Worm (Caenorhabditis elegans): ENCODE data around the gene F28C1.3.

F28C1.3 gene

DNA sequence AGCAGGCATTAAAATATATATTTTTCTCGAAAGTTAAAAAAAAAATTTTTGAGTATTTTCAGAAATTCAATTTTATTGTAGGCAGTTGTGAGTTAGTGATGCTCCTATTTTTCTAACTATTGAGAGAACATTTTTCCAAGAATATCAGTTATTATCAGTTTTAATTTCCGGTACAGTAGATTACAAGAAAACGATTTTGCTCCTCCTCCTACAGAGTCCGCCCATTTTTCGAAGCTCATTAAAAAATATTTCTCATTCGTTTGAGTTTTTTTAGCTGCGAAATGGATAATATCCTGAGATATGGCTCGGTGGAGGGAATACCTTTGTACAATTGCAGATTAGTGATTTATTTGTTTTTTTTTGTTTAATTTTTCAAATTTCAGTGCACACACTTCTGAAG is 16.1 kb downstream of the F28C1.3 start, which contains the start of gene srt-39:
Gene srt-39, plus strand, starts transcription at position 301 of the 400 bp plus-strand sequence.
- no peak for TF ChIP-seq D2030.7 (GFP tag; IDR thresholded peaks at IDR 0.05)
- TF ChIP-seq cebp-1 (GFP tag; IDR thresholded peaks at IDR 0.05) = no peak
- TF ChIP-seq cebp-1 (tag; optimal IDR thresholded peaks at IDR 0.05) = peak; percentile 6

DNA sequence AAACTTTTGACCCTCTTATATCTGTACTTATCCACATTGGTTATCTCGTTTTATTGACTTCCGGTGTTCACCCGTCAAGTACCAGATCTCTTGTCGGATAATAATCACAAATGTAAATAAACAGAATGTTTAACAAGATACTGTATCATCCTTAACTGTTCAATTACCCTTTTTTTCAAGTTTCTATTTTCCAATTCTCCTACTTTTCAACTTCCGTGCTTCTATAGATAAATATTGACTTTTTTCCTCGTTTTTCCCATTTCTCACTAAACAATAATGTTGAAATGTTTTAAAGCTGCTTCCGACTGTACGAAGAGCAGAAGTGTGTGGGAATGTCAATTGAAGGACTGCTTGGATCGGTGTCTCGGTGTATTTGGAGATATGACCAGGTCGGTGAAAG is 18.5 kb downstream of the F28C1.3 start, which contains the start of gene inx-11:
Gene inx-11, plus strand, starts transcription at position 301 of the 400 bp plus-strand sequence.
- no peak for TF ChIP-seq C06A6.2 (GFP tag; conservative IDR thresholded peaks at IDR 0.05)
- TF ChIP-seq F10E7.11 (tag; optimal IDR thresholded peaks at IDR 0.05) = no peak
- TF ChIP-seq sea-2 (GFP tag; IDR thresholded peaks at IDR 0.05) = no peak
- TF ChIP-seq rcor-1 (GFP tag; IDR thresholded peaks at IDR 0.05) = no peak
- TF ChIP-seq cebp-1 (GFP tag; IDR thresholded peaks at IDR 0.05) = no peak
- no peak for TF ChIP-seq cebp-1 (tag; optimal IDR thresholded peaks at IDR 0.05)
- TF ChIP-seq lsy-27 (tag; optimal IDR thresholded peaks at IDR 0.05; ENCODE audit: borderline replicate concordance, insufficient read depth) = no peak
- TF ChIP-seq ceh-40 (GFP tag; IDR thresholded peaks at IDR 0.05) = no peak
- TF ChIP-seq sdz-38 (tag; optimal IDR thresholded peaks at IDR 0.05) = no peak
- TF ChIP-seq somi-1 (GFP tag; optimal IDR thresholded peaks at IDR 0.05) = no peak
- TF ChIP-seq attf-3 (GFP tag; conservative IDR thresholded peaks at IDR 0.05) = no peak
- TF ChIP-seq ztf-22 (GFP tag; optimal IDR thresholded peaks at IDR 0.05) = no peak
- TF ChIP-seq mxl-1 (tag; optimal IDR thresholded peaks at IDR 0.05) = no peak
- no peak for TF ChIP-seq let-607 (tag; optimal IDR thresholded peaks at IDR 0.05)
- TF ChIP-seq zim-3 (tag; optimal IDR thresholded peaks at IDR 0.05) = no peak

DNA sequence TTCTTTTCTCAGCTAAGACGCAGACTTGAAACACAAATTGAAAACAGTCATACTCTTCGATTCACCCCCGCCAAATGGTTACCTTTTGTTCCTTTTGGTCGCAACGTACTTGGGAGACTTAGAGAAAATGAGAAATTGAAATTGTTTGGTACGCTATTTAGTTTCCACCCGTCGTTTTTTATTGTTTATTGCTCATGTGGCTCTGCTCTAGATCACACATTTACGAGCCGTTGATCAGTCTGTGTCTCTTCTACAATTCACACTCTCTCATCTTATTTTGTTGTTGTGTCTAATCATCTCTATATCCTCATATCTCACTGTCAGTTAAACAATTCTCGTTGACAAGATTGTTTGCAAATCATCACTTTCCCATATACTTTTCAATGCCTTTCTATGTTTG is 19.5 kb downstream of the F28C1.3 start:
- TF ChIP-seq madf-6 (GFP tag; IDR thresholded peaks at IDR 0.05) (peak; percentile 19; the same call in 1 of the 2 replicates), F39B2.1 (GFP tag; IDR thresholded peaks at IDR 0.05) (no peak), hmg-1.2 (GFP tag; IDR thresholded peaks at IDR 0.05) (peak; percentile 46; the same call in 1 of the 2 replicates), nhr-120 (GFP tag; IDR thresholded peaks at IDR 0.05) (no peak), let-607 (tag; optimal IDR thresholded peaks at IDR 0.05) (no peak)

DNA sequence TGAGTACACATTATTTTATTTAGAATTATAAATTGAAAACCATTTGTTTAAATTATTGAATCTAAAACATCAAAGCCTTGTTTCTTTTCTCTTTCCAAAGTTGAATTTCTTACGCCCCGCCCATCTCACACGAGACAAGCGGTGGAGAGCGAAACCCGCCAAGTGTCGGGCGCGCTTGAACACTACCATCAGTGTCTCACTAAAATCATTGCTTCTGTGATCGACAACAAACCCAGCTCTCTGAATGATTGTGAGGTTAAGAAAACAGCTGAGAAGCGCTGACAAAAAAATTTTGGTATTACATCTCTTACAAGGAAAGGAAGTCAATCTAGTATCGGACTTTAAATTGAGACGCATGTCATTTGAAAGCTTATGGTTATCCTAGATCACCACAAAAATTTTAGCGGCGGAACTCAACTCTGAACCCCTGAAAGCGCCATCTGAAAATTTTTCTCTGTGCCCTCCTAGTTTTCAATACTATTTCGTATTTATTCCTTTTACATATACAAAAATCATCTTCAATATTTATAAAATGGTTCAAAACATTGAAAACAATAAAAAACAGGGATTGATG is 22.7 kb downstream of the F28C1.3 start:
- TF ChIP-seq ztf-25 (GFP tag; IDR thresholded peaks at IDR 0.05) (no peak), unc-62 (GFP tag; optimal IDR thresholded peaks at IDR 0.05) (no peak), madf-6 (GFP tag; IDR thresholded peaks at IDR 0.05) (peak; percentile 89), dox-1 (GFP tag; IDR thresholded peaks at IDR 0.05) (peak; percentile 94), pha-4 (tag; optimal IDR thresholded peaks at IDR 0.05) (no peak), F10E7.11 (tag; optimal IDR thresholded peaks at IDR 0.05) (no peak), rec-8 (tag; optimal IDR thresholded peaks at IDR 0.05) (peak; percentile 11 to 80), ztf-26 (tag; optimal IDR thresholded peaks at IDR 0.05) (peak; percentile 1), repo-1 (tag; optimal IDR thresholded peaks at IDR 0.05) (peak; percentile 79), hmg-1.2 (GFP tag; IDR thresholded peaks at IDR 0.05) (peak; percentile 97), sptf-2 (GFP tag; optimal IDR thresholded peaks at IDR 0.05) (peak; percentile 9), nhr-179 (tag; optimal IDR thresholded peaks at IDR 0.05) (no peak), him-1 (tag; optimal IDR thresholded peaks at IDR 0.05) (peak; percentile 96), K11D2.4 (GFP tag; IDR thresholded peaks at IDR 0.05) (peak; percentile 68; the same call in 1 of the 2 replicates), lin-54 (GFP tag; optimal IDR thresholded peaks at IDR 0.05) (peak; percentile 82), F52B5.7 (tag; optimal IDR thresholded peaks at IDR 0.05) (no peak), ztf-3 (GFP tag; optimal IDR thresholded peaks at IDR 0.05) (no peak), gei-17 (GFP tag; optimal IDR thresholded peaks at IDR 0.05) (no peak), Y53F4B.3 (GFP tag; IDR thresholded peaks at IDR 0.05) (peak; percentile 46), ztf-18 (tag; optimal IDR thresholded peaks at IDR 0.05) (peak; percentile 87), ztf-22 (GFP tag; optimal IDR thresholded peaks at IDR 0.05) (peak; percentile 11), T26A5.8 (tag; optimal IDR thresholded peaks at IDR 0.05) (no peak), attf-3 (GFP tag; conservative IDR thresholded peaks at IDR 0.05) (peak; percentile 75), egrh-3 (GFP tag; IDR thresholded peaks at IDR 0.05) (0 out of 2 replicates have a peak, but pooled peaks have one; percentile 23), nfya-2 (GFP tag; IDR thresholded peaks at IDR 0.05) (no peak), ccch-3 (GFP tag; optimal IDR thresholded peaks at IDR 0.05) (no peak), C17E4.6 (GFP tag; IDR thresholded peaks at IDR 0.05) (0 out of 2 replicates have a peak, but pooled peaks have one; percentile 9), D2030.7 (GFP tag; IDR thresholded peaks at IDR 0.05) (peak; percentile 97)
